Fruit fly (Drosophila melanogaster): ENCODE measurements around the gene dpr19.
A peak's percentile ranks its signal among the peaks of the same experiment; 100 is the strongest.

The dpr19 gene

dm6 chr2L:10351130-10351529 lies 24.8 kb upstream of the dpr19 start (continued):
- TF ChIP-seq Ssrp (tag; optimal IDR thresholded peaks at IDR 0.05) (peak; percentile 61), btn (GFP tag; optimal IDR thresholded peaks at IDR 0.05) (no peak), Lhr (GFP tag; optimal IDR thresholded peaks at IDR 0.05) (peak; percentile 6), cas (GFP tag; IDR thresholded peaks at IDR 0.05) (no peak), prd (optimal IDR thresholded peaks at IDR 0.05) (no peak), prd (GFP tag; IDR thresholded peaks at IDR 0.05) (no peak), Stat92E (GFP tag; optimal IDR thresholded peaks at IDR 0.05) (no peak), CG6854 (GFP tag; optimal IDR thresholded peaks at IDR 0.05) (no peak), CG9727 (GFP tag; optimal IDR thresholded peaks at IDR 0.05) (no peak), Xbp1 (GFP tag; optimal IDR thresholded peaks at IDR 0.05) (no peak), GATAe (GFP tag; conservative IDR thresholded peaks at IDR 0.05) (no peak), CG9609 (GFP tag; optimal IDR thresholded peaks at IDR 0.05) (no peak), CG6254 (GFP tag; optimal IDR thresholded peaks at IDR 0.05) (no peak), hb (GFP tag; IDR thresholded peaks at IDR 0.05; ENCODE audit: partially characterized antibody) (no peak), slbo (GFP tag; IDR thresholded peaks at IDR 0.05) (no peak), CG7357 (GFP tag; IDR thresholded peaks at IDR 0.05) (0 out of 3 replicates have a peak, but pooled peaks have one; percentile 17), CG1602 (GFP tag; optimal IDR thresholded peaks at IDR 0.05) (no peak), HHEX (GFP tag; optimal IDR thresholded peaks at IDR 0.05) (no peak), sqz (GFP tag; optimal IDR thresholded peaks at IDR 0.05) (no peak), Opbp (GFP tag; IDR thresholded peaks at IDR 0.05; ENCODE audit: partially characterized antibody) (no peak), CG13624 (GFP tag; optimal IDR thresholded peaks at IDR 0.05) (no peak), Hmx (GFP tag; optimal IDR thresholded peaks at IDR 0.05) (no peak), Neu2 (GFP tag; optimal IDR thresholded peaks at IDR 0.05; ENCODE audit: borderline replicate concordance) (no peak), CG12219 (GFP tag; optimal IDR thresholded peaks at IDR 0.05) (peak; percentile 29), br (optimal IDR thresholded peaks at IDR 0.05) (no peak), insv (GFP tag; optimal IDR thresholded peaks at IDR 0.05) (no peak), lbe (GFP tag; optimal IDR thresholded peaks at IDR 0.05) (no peak), Scr (GFP tag; IDR thresholded peaks at IDR 0.05; ENCODE audit: partially characterized antibody) (no peak), Xrp1 (GFP tag; IDR thresholded peaks at IDR 0.05) (peak; percentile 39; the same call in 1 of the 2 replicates), CG32772 (GFP tag; IDR thresholded peaks at IDR 0.05) (no peak), CG11723 (GFP tag; optimal IDR thresholded peaks at IDR 0.05) (no peak), pita (GFP tag; optimal IDR thresholded peaks at IDR 0.05) (no peak), E2f2 (GFP tag; IDR thresholded peaks at IDR 0.05) (no peak), gsb-n (tag; optimal IDR thresholded peaks at IDR 0.05) (peak; percentile 12), onecut (GFP tag; IDR thresholded peaks at IDR 0.05) (no peak; the same call in 1 of the 2 replicates), nmo (GFP tag; optimal IDR thresholded peaks at IDR 0.05) (peak; percentile 29), sob (GFP tag; IDR thresholded peaks at IDR 0.05) (no peak), CG33557 (GFP tag; optimal IDR thresholded peaks at IDR 0.05) (peak; percentile 28), pho (GFP tag; optimal IDR thresholded peaks at IDR 0.05) (no peak), Myb (GFP tag; optimal IDR thresholded peaks at IDR 0.05) (no peak), fd96Cb (tag; optimal IDR thresholded peaks at IDR 0.05) (peak; percentile 7), CG14050 (GFP tag; IDR thresholded peaks at IDR 0.05) (no peak), Trl (optimal IDR thresholded peaks at IDR 0.05) (no peak), Trl (GFP tag; optimal IDR thresholded peaks at IDR 0.05) (no peak), ems (GFP tag; optimal IDR thresholded peaks at IDR 0.05) (no peak), CG1529 (GFP tag; optimal IDR thresholded peaks at IDR 0.05) (peak; percentile 20), Optix (GFP tag; IDR thresholded peaks at IDR 0.05) (no peak), Sox100B (GFP tag; optimal IDR thresholded peaks at IDR 0.05) (peak; percentile 6), CG10979 (tag; optimal IDR thresholded peaks at IDR 0.05) (peak; percentile 58), Mes4 (GFP tag; optimal IDR thresholded peaks at IDR 0.05) (no peak), CG4424 (GFP tag; optimal IDR thresholded peaks at IDR 0.05) (no peak), ewg (GFP tag; optimal IDR thresholded peaks at IDR 0.05) (peak; percentile 13)
